Worm (Caenorhabditis elegans): ENCODE data around the gene spas-1.

ce11 chrV:9191406-9191805 is 15.8 kb downstream of the spas-1 start, which contains the start of gene sphr-1:
- TF ChIP-seq him-1 (tag; optimal IDR thresholded peaks at IDR 0.05): no peak
- no peak for TF ChIP-seq dao-5 (tag; optimal IDR thresholded peaks at IDR 0.05)
- TF ChIP-seq W03F9.2 (tag; optimal IDR thresholded peaks at IDR 0.05): no peak
